Fruit fly (Drosophila melanogaster) whole organism, adult: ENCODE data around the gene Fum1.

Experiments used
- CG12768 ChIP-seq: fragments of 200-800 bp; sonication (Bioruptor generic); optimal IDR thresholded peaks from 2 replicates; lab custom pipeline; 2017; ENCODE audit warnings: missing biosample characterization, missing genetic modification characterization, mild to moderate bottlenecking, moderate library complexity, missing genetic modification reagents
- CG1620 ChIP-seq: fragments of 200-800 bp; sonication (Bioruptor generic); optimal IDR thresholded peaks from 2 replicates; lab custom pipeline; 2016; ENCODE audit warnings: missing biosample characterization, missing genetic modification characterization
- CG33017 ChIP-seq: fragments of 200-800 bp; sonication (Bioruptor generic); optimal IDR thresholded peaks from 2 replicates; lab custom pipeline; 2018; ENCODE audit warnings: missing biosample characterization, mild to moderate bottlenecking, missing genetic modification characterization, moderate library complexity
- Mnt ChIP-seq: fragments of 200-800 bp; sonication (Bioruptor generic); optimal IDR thresholded peaks from 2 replicates; lab custom pipeline; 2016; ENCODE audit warnings: missing biosample characterization, mild to moderate bottlenecking, missing genetic modification characterization
- ovo ChIP-seq: fragments of 200-800 bp; sonication (Bioruptor generic); optimal IDR thresholded peaks from 2 replicates; lab custom pipeline; 2016; ENCODE audit warnings: missing biosample characterization, missing genetic modification characterization

dm6 chrX:6700990-6701530 lies 22.8 kb downstream of the Fum1 start:
- TF ChIP-seq CG1620 (GFP tag; lab: Kevin White, UChicago) (no peak), CG33017 (tag; lab: Kevin White, UChicago) (no peak), CG12768 (no peak), ovo (GFP tag; lab: Kevin White, UChicago) (no peak), Mnt (no peak)
